Worm (Caenorhabditis elegans): ENCODE results near the gene F26C11.1.

Gene F26C11.1

DNA sequence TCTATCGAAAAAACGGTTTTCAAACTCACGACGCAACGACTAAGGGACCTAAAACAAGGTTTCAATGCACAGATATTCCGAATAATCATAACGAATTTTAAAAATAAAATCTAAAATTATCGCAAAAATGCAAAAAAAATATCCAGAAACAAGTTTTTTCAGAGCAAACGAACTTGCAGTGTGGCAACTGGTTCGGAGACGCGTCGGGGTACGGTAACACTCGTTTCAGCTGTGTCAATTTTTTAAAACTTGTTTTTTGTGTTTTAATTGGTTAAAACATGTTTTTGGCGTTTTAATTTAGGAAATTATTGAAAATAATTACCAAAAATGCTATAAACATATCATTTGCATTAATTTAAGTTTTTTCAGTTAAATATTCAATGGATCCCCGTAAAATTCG, 2.1 kb upstream of the F26C11.1 start, which contains the start of gene C08H9.16 (continued):
- TF ChIP-seq madf-8 (GFP tag; conservative IDR thresholded peaks at IDR 0.05) (no peak), Y79H2A.3 (GFP tag; conservative IDR thresholded peaks at IDR 0.05) (no peak), ztf-6 (GFP tag; IDR thresholded peaks at IDR 0.05) (no peak), ztf-28 (GFP tag; IDR thresholded peaks at IDR 0.05) (no peak), F52B5.7 (tag; optimal IDR thresholded peaks at IDR 0.05) (no peak), hmg-20 (GFP tag; IDR thresholded peaks at IDR 0.05) (no peak), tbx-9 (tag; optimal IDR thresholded peaks at IDR 0.05; ENCODE audit: borderline replicate concordance) (no peak), ceh-27 (GFP tag; optimal IDR thresholded peaks at IDR 0.05) (no peak), bed-2 (GFP tag; IDR thresholded peaks at IDR 0.05) (no peak), T26A5.8 (tag; optimal IDR thresholded peaks at IDR 0.05) (no peak), lin-35 (GFP tag; optimal IDR thresholded peaks at IDR 0.05) (peak in 1 of 3 experiments; percentile 40), ets-4 (GFP tag; optimal IDR thresholded peaks at IDR 0.05) (no peak), zim-3 (tag; optimal IDR thresholded peaks at IDR 0.05) (no peak), F10E7.11 (tag; optimal IDR thresholded peaks at IDR 0.05) (no peak), athp-1 (tag; optimal IDR thresholded peaks at IDR 0.05) (no peak), ama-1 (optimal IDR thresholded peaks at IDR 0.05) (no peak), ama-1 (GFP tag; optimal IDR thresholded peaks at IDR 0.05) (no peak), sea-2 (GFP tag; IDR thresholded peaks at IDR 0.05) (no peak), attf-6 (GFP tag; IDR thresholded peaks at IDR 0.05) (no peak), snpc-1.3 (tag; optimal IDR thresholded peaks at IDR 0.05; ENCODE audit: insufficient read depth) (peak; percentile 45), B0336.3 (GFP tag; IDR thresholded peaks at IDR 0.05) (no peak), F57A8.1 (GFP tag; optimal IDR thresholded peaks at IDR 0.05) (no peak), aptf-2 (GFP tag; conservative IDR thresholded peaks at IDR 0.05) (no peak), lsl-1 (GFP tag; optimal IDR thresholded peaks at IDR 0.05) (peak; percentile 88), C06A6.2 (GFP tag; conservative IDR thresholded peaks at IDR 0.05) (no peak), attf-5 (GFP tag; optimal IDR thresholded peaks at IDR 0.05) (peak; percentile 26), F22D6.2 (tag; optimal IDR thresholded peaks at IDR 0.05) (no peak), pbrm-1 (GFP tag; IDR thresholded peaks at IDR 0.05) (no peak), ceh-58 (GFP tag; IDR thresholded peaks at IDR 0.05) (no peak), lag-1 (GFP tag; IDR thresholded peaks at IDR 0.05) (no peak), hlh-26 (GFP tag; conservative IDR thresholded peaks at IDR 0.05) (no peak), mes-4 (tag; optimal IDR thresholded peaks at IDR 0.05) (no peak), sdz-38 (tag; optimal IDR thresholded peaks at IDR 0.05) (no peak), ceh-100 (GFP tag; IDR thresholded peaks at IDR 0.05) (no peak), D2030.7 (GFP tag; IDR thresholded peaks at IDR 0.05) (no peak), let-526 (GFP tag; IDR thresholded peaks at IDR 0.05) (no peak), rpc-1 (optimal IDR thresholded peaks at IDR 0.05) (no peak), rpc-1 (tag; optimal IDR thresholded peaks at IDR 0.05) (no peak), dox-1 (GFP tag; IDR thresholded peaks at IDR 0.05) (no peak; the same call in 1 of the 2 replicates), snpc-4 (GFP tag; optimal IDR thresholded peaks at IDR 0.05) (no peak), snpc-4 (tag; optimal IDR thresholded peaks at IDR 0.05) (no peak), lin-26 (GFP tag; IDR thresholded peaks at IDR 0.05) (no peak), egl-44 (GFP tag; IDR thresholded peaks at IDR 0.05) (no peak), B0261.1 (tag; optimal IDR thresholded peaks at IDR 0.05) (no peak), repo-1 (tag; optimal IDR thresholded peaks at IDR 0.05) (no peak), ztf-22 (GFP tag; optimal IDR thresholded peaks at IDR 0.05) (no peak), bed-1 (GFP tag; IDR thresholded peaks at IDR 0.05) (no peak), lin-54 (GFP tag; optimal IDR thresholded peaks at IDR 0.05) (peak; percentile 48), egl-18 (GFP tag; IDR thresholded peaks at IDR 0.05) (no peak), nhr-80 (tag; optimal IDR thresholded peaks at IDR 0.05) (no peak), F23B12.7 (tag; optimal IDR thresholded peaks at IDR 0.05; ENCODE audit: insufficient read depth) (no peak)
